Worm (Caenorhabditis elegans): ENCODE data around the gene Y73C8B.1.

Gene Y73C8B.1

ce11 chrV:3234887-3235286 lies 38.2 kb upstream of the Y73C8B.1 start, which contains the start of gene K08D9.6:
Gene K08D9.6, minus strand, starts transcription at chrV:3234987.
- no peak for TF ChIP-seq sptf-1 (tag; optimal IDR thresholded peaks at IDR 0.05)

ce11 chrV:3230597-3230996 lies 33.9 kb upstream of the Y73C8B.1 start, which contains the start of gene K08D9.10:
Gene K08D9.10, plus strand, starts transcription at chrV:3230897.
- TF ChIP-seq lsy-2 (tag; optimal IDR thresholded peaks at IDR 0.05): no peak
- TF ChIP-seq lin-32 (GFP tag; optimal IDR thresholded peaks at IDR 0.05): no peak
- TF ChIP-seq nhr-12 (tag; optimal IDR thresholded peaks at IDR 0.05): no peak
- TF ChIP-seq snpc-4 (tag; optimal IDR thresholded peaks at IDR 0.05): no peak
- TF ChIP-seq elt-3 (tag; optimal IDR thresholded peaks at IDR 0.05): no peak
- TF ChIP-seq drap-1 (GFP tag; optimal IDR thresholded peaks at IDR 0.05): no peak
- no peak for TF ChIP-seq unc-62 (GFP tag; optimal IDR thresholded peaks at IDR 0.05)
- TF ChIP-seq lin-13 (tag; optimal IDR thresholded peaks at IDR 0.05): no peak
- TF ChIP-seq zip-8 (tag; optimal IDR thresholded peaks at IDR 0.05): no peak
- TF ChIP-seq nhr-76 (tag; optimal IDR thresholded peaks at IDR 0.05): no peak
- no peak for TF ChIP-seq unc-120 (tag; optimal IDR thresholded peaks at IDR 0.05; ENCODE audit: poor library complexity, severe bottlenecking)

ce11 chrV:3230150-3230549 lies 33.5 kb upstream of the Y73C8B.1 start:
- TF ChIP-seq ceh-39 (tag; optimal IDR thresholded peaks at IDR 0.05): no peak

ce11 chrV:3227373-3227772 lies 30.7 kb upstream of the Y73C8B.1 start, which contains the start of gene K08D9.2:
Gene K08D9.2, plus strand, starts transcription at chrV:3227673.
- TF ChIP-seq unc-39 (tag; optimal IDR thresholded peaks at IDR 0.05): no peak
- no peak for TF ChIP-seq pha-4 (tag; optimal IDR thresholded peaks at IDR 0.05)
- TF ChIP-seq elt-1 (tag; optimal IDR thresholded peaks at IDR 0.05; ENCODE audit: borderline replicate concordance, insufficient read depth): no peak

ce11 chrV:3218604-3219003 lies 21.9 kb upstream of the Y73C8B.1 start:
- TF ChIP-seq M03D4.4 (tag; optimal IDR thresholded peaks at IDR 0.05): no peak
- no peak for TF ChIP-seq snpc-4 (tag; optimal IDR thresholded peaks at IDR 0.05)
- no peak for TF ChIP-seq mab-5 (tag; optimal IDR thresholded peaks at IDR 0.05)
- no peak for TF ChIP-seq lin-32 (GFP tag; optimal IDR thresholded peaks at IDR 0.05)
- no peak for TF ChIP-seq unc-120 (tag; optimal IDR thresholded peaks at IDR 0.05; ENCODE audit: poor library complexity, severe bottlenecking)
- TF ChIP-seq hlh-1 (tag; optimal IDR thresholded peaks at IDR 0.05): no peak
- TF ChIP-seq unc-39 (tag; optimal IDR thresholded peaks at IDR 0.05): no peak
- no peak for TF ChIP-seq ceh-39 (tag; optimal IDR thresholded peaks at IDR 0.05)
- no peak for TF ChIP-seq mls-2 (tag; optimal IDR thresholded peaks at IDR 0.05)
- TF ChIP-seq ztf-11 (tag; optimal IDR thresholded peaks at IDR 0.05): no peak
- TF ChIP-seq bed-3 (GFP tag; optimal IDR thresholded peaks at IDR 0.05): no peak
- no peak for TF ChIP-seq nhr-76 (tag; optimal IDR thresholded peaks at IDR 0.05)
- TF ChIP-seq flh-1 (GFP tag; optimal IDR thresholded peaks at IDR 0.05): no peak
- no peak for TF ChIP-seq elt-1 (tag; optimal IDR thresholded peaks at IDR 0.05; ENCODE audit: borderline replicate concordance, insufficient read depth)
- no peak for TF ChIP-seq lsy-2 (tag; optimal IDR thresholded peaks at IDR 0.05)
- TF ChIP-seq sptf-1 (tag; optimal IDR thresholded peaks at IDR 0.05): no peak
- TF ChIP-seq pha-4 (tag; optimal IDR thresholded peaks at IDR 0.05): no peak
- TF ChIP-seq mep-1 (tag; optimal IDR thresholded peaks at IDR 0.05): no peak

ce11 chrV:3210147-3210546 lies 13.5 kb upstream of the Y73C8B.1 start, which contains the start of gene apx-1:
Gene apx-1, plus strand, starts transcription at chrV:3210196.
- TF ChIP-seq zip-8 (tag; optimal IDR thresholded peaks at IDR 0.05) (no peak), drap-1 (GFP tag; optimal IDR thresholded peaks at IDR 0.05) (no peak), pha-4 (tag; optimal IDR thresholded peaks at IDR 0.05) (no peak), mab-5 (tag; optimal IDR thresholded peaks at IDR 0.05) (no peak), ceh-43 (GFP tag; optimal IDR thresholded peaks at IDR 0.05) (no peak), sptf-1 (tag; optimal IDR thresholded peaks at IDR 0.05) (no peak), mls-2 (tag; optimal IDR thresholded peaks at IDR 0.05) (no peak), blmp-1 (tag; optimal IDR thresholded peaks at IDR 0.05) (no peak), ceh-39 (tag; optimal IDR thresholded peaks at IDR 0.05) (no peak), unc-39 (tag; optimal IDR thresholded peaks at IDR 0.05) (no peak), ham-2 (GFP tag; optimal IDR thresholded peaks at IDR 0.05) (no peak), mep-1 (tag; optimal IDR thresholded peaks at IDR 0.05) (no peak)

ce11 chrV:3208940-3209339 lies 12.3 kb upstream of the Y73C8B.1 start:
- TF ChIP-seq nhr-76 (tag; optimal IDR thresholded peaks at IDR 0.05): no peak
- peak; percentile 51 for TF ChIP-seq hlh-1 (tag; optimal IDR thresholded peaks at IDR 0.05)

Data from whole organism, mixed stage, embryonic.